Worm (Caenorhabditis elegans): ENCODE measurements around the gene Y7A9A.1.

Y7A9A.1 gene

ce11 chrIV:16236827-16237226, 40.0 kb downstream of the Y7A9A.1 start:
- TF ChIP-seq fkh-10 (GFP tag; optimal IDR thresholded peaks at IDR 0.05) (no peak), ceh-9 (tag; optimal IDR thresholded peaks at IDR 0.05) (no peak), daf-12 (tag; optimal IDR thresholded peaks at IDR 0.05) (no peak), nhr-76 (tag; optimal IDR thresholded peaks at IDR 0.05) (no peak), ztf-4 (tag; optimal IDR thresholded peaks at IDR 0.05) (no peak), nfya-1 (tag; optimal IDR thresholded peaks at IDR 0.05; ENCODE audit: insufficient read depth) (no peak), tbx-2 (tag; optimal IDR thresholded peaks at IDR 0.05) (no peak), zag-1 (tag; optimal IDR thresholded peaks at IDR 0.05) (no peak), skn-1 (tag; optimal IDR thresholded peaks at IDR 0.05) (no peak), lin-15B (tag; optimal IDR thresholded peaks at IDR 0.05) (no peak), hmg-11 (tag; optimal IDR thresholded peaks at IDR 0.05) (no peak), nhr-23 (tag; optimal IDR thresholded peaks at IDR 0.05) (no peak)

- TF ChIP-seq egl-5 (tag; optimal IDR thresholded peaks at IDR 0.05) (no peak), elt-1 (tag; optimal IDR thresholded peaks at IDR 0.05) (no peak), pha-4 (tag; optimal IDR thresholded peaks at IDR 0.05) (no peak), ztf-11 (tag; optimal IDR thresholded peaks at IDR 0.05) (no peak), daf-12 (tag; optimal IDR thresholded peaks at IDR 0.05) (no peak), egl-27 (tag; optimal IDR thresholded peaks at IDR 0.05) (no peak), pqm-1 (tag; optimal IDR thresholded peaks at IDR 0.05) (no peak), skn-1 (tag; optimal IDR thresholded peaks at IDR 0.05) (no peak), fos-1 (tag; optimal IDR thresholded peaks at IDR 0.05) (no peak), ZK546.5 (tag; optimal IDR thresholded peaks at IDR 0.05) (no peak), snpc-4 (tag; optimal IDR thresholded peaks at IDR 0.05) (no peak), nfya-1 (tag; optimal IDR thresholded peaks at IDR 0.05; ENCODE audit: insufficient read depth) (no peak), sea-2 (GFP tag; optimal IDR thresholded peaks at IDR 0.05) (no peak), lsy-12 (tag; optimal IDR thresholded peaks at IDR 0.05) (no peak), tbx-2 (tag; optimal IDR thresholded peaks at IDR 0.05) (no peak), ama-1 (optimal IDR thresholded peaks at IDR 0.05) (no peak), nhr-77 (tag; optimal IDR thresholded peaks at IDR 0.05) (no peak), nhr-23 (tag; optimal IDR thresholded peaks at IDR 0.05) (no peak)
Measured at ce11 chrIV:16238555-16238954, 41.7 kb downstream of the Y7A9A.1 start, which contains the start of gene srw-61. Gene srw-61, minus strand, starts transcription at chrIV:16238655.

DNA sequence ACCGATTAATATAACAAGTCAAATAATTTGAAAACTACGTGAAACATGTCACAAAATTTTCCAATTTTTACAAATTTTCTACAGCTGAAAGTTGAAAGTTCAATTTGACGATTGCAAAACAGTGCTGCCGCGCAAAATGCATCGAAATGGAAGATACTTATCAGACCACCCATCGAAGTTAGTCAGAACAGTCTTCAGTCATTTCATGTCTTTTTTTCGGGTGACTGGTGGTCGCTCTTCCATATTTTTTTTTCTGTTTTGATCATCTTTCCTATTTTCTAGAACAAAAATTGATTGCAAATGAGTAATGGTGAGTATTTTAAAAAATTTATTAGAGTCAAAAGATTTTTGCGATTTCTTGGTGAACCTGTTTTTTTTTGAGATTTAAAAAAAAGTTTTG, 50.3 kb downstream of the Y7A9A.1 start, which contains the start of gene F38C2.1:
Gene F38C2.1, plus strand, starts transcription at position 301 of the 400 bp plus-strand sequence.
- no peak for TF ChIP-seq aly-2 (tag; optimal IDR thresholded peaks at IDR 0.05)
- TF ChIP-seq skn-1 (tag; optimal IDR thresholded peaks at IDR 0.05): no peak
- TF ChIP-seq nhr-11 (tag; optimal IDR thresholded peaks at IDR 0.05): no peak
- no peak for TF ChIP-seq unc-39 (tag; optimal IDR thresholded peaks at IDR 0.05)
- TF ChIP-seq elt-2 (tag; optimal IDR thresholded peaks at IDR 0.05): no peak
